Fruit fly (Drosophila melanogaster): ENCODE measurements around the gene CG9458.

Gene CG9458

DNA sequence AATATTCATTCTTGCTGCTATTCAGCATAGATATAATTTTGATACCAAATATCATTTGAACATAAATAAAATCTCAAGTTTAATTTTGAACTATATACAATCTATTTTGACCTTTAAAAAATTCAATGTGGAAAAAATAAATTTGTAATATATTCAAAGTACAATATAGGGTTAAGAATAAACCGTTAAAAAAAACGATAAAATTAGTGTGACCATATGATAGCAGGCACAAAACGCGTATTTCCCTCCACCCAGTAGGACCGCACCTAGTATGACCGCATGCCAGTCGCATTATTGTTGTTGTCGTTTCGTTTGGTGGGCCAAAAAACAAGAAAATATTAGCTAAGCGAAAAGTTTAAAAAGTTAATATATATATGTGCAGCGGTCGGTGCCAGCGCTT lies 26.7 kb downstream of the CG9458 start, which contains the start of gene CG8516:
TSS of gene CG8516 (plus strand) at position 278 of the 400 bp plus-strand sequence.
- TF ChIP-seq noc (tag; optimal IDR thresholded peaks at IDR 0.05) = no peak

DNA sequence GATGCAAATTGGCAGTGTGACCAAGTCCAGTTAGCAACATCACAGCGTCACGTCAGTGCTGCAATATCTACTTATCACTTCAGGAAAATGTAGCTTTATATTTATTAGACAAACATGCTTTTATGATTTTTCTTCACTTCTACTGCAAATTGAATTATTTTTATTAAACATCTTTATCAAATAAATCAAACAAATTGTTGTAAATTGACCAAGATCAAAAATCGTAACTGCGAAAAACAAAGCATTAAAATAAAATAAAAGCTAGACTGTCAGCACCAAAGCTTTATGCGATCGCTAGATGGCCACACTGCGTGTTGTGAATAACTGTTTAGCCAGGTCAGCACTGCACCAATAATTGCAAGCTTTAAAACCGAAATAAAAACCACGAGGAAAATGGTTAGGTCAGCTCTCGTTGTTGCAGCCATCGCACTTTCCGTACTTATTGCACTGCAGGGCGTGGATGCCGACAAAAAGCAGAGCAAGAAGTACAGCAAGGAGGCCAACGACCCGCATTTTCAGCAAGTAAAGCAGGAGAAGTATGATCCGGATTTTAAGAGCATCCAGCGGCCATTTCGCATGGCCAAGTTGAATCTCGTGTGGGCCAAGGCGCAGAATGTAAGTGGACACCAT lies 28.4 kb downstream of the CG9458 start, which contains the start of the genes CG12945 and CG8507:
TSS of gene CG12945 (minus strand) at position 45 of the 630 bp plus-strand sequence.
TSS of gene CG8507 (plus strand) at position 307 of the 630 bp plus-strand sequence.
- TF ChIP-seq noc (tag; optimal IDR thresholded peaks at IDR 0.05) = peak; percentile 50

DNA sequence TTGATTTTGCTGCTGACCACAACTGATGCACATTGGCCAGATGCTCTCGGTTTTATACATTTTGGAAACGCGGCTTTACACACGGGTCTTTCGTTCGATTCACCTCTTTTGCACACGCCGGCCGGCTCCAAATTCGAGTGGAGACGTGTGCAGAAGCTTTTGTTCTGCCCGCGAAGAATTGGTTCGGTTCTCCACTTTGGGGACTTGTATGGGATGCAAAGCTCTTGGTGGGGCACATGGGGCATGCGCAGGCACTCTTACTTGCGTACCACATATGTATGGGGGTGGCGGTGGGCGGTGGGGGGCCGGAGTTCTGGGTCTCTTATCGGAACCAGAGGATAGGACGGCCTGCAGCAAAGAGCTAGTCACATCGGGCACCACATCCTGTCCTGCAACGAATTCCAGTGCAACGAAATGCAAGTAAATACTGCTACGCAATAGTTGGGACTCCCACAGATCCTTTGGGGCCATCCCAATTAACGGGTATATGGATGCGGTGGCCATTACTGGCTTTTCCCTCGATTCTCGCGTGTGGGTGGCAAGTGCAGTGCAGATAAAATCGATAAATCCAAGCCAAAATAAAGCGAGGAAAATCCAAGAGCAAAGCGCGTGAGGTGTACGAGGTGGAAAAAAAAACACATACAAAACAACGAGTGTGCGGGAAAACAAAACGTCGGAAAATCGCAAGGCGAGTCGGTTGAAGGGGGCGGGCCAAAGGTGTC lies 35.2 kb downstream of the CG9458 start, which contains the start of the genes MtnA and CG8500:
TSS of gene MtnA (minus strand) at position 30 of the 722 bp plus-strand sequence.
TSS of gene CG8500 (plus strand) at position 313 of the 722 bp plus-strand sequence.
- no peak for TF ChIP-seq noc (tag; optimal IDR thresholded peaks at IDR 0.05)

DNA sequence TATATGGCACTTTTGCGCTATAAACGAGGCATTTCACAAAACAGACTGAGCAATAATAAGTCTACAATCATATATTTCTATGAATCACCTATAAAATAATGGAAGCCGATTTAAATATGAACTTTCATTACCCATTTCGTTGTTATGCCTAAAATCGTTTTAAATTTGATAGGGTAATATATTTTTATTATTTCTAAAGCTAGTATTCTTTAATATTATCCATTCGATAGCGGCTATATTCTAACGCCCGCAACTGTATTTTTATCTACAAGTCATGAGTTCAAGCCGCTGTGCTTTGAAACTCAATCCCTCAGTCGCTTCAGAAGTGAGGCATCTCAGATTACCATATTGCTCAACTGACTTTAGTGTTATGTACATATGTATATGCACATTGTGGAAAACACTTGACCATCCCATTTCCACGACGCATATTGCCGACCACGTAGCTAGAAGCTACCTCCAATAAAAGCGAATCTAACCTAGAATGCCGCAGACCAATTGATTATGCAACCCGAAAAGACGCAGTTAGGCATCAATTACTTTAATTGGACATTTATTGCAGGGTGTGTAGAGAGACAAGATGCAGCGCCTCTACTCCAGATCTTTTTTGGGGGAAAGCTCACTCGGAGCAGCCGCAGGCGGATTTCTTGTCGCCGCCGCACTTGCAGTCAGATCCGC lies 36.3 kb downstream of the CG9458 start:
- no peak for TF ChIP-seq noc (tag; optimal IDR thresholded peaks at IDR 0.05)

DNA sequence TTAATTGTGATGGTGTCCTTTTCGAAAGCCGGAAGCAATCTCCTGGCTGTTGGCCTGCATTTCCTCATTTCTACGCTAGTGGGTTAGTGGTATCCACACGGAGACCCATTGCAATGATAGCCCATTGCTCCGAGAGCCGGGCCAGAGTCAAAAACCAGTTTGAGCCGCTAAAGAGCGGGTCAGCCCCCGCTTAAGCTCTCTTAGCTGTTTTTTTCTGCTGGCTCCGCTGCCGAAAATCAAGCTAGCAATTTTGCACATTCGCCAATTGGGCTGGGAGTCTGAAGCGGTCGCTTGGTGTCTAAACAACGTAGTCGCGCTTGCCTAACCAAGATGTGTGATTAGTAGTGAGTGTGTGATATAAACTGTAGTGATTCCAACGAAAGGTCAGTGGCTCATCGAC lies 39.9 kb downstream of the CG9458 start, which contains the start of gene CG12947:
TSS of gene CG12947 (plus strand) at position 301 of the 400 bp plus-strand sequence.
- no peak for TF ChIP-seq noc (tag; optimal IDR thresholded peaks at IDR 0.05)

DNA sequence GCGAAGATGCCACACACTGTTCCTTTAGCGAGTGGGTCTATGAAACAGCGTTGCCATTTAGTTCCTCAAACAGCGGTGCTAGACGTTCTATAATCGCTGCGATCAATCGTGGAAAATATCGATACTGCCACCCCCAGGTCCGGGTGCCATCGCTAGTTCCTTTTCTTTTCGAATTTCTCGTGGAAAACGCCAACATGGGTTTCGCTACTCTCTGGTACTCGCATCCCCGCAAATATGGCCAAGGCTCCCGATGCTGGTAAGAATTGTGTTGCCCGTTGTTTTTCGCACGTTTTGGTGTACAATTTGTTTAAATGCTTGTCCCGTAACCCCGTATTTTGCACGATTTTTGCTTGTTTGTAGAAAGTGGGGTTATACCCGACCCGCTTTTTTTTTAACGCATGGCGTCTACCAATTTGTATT lies 41.7 kb downstream of the CG9458 start, which contains the start of gene RpS29:
TSS of gene RpS29 (plus strand) at position 102 of the 420 bp plus-strand sequence.
- TF ChIP-seq noc (tag; optimal IDR thresholded peaks at IDR 0.05) = peak; percentile 73

DNA sequence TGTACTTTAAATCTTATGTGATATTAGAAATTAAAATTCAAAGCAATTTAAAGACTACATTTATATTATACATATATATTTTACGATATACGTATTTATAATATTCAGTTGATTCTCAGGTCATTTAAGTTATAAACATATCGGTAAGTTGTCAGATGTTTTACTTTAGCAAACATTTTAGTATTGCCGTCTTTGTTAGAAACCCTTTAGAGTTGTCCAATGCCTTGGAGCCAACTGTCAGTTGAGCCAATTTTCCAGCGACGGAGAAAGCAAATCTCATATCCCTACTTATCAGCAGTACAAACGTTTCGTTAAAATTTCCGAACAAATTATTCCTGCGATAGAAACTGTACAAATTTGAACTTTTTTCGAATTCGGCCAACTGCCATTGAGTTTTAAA lies 44.9 kb downstream of the CG9458 start, which contains the start of gene topi:
TSS of gene topi (plus strand) at position 301 of the 400 bp plus-strand sequence.
- TF ChIP-seq noc (tag; optimal IDR thresholded peaks at IDR 0.05) = no peak

DNA sequence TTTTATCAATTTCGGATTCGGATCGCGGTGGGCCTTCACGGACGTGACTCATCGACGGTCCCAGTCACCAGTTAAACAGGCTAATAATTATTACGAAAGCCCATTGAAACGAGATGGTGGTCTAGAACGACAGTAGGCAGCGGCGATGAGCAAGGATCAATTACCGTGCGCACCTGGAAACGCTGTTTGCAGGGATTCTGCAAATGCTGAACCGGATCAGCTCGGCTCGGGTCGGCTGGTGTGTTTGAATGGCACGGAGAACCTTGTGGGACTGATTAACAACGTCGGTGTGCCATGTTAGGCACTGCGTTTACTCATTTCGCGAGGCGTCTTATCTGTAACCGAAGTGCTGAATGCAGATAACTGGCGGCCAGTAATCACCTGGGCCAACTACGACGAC lies 45.5 kb downstream of the CG9458 start, which contains the start of gene Whamy:
TSS of gene Whamy (minus strand) at position 273 of the 400 bp plus-strand sequence.
- peak; percentile 73 for TF ChIP-seq noc (tag; optimal IDR thresholded peaks at IDR 0.05)

DNA sequence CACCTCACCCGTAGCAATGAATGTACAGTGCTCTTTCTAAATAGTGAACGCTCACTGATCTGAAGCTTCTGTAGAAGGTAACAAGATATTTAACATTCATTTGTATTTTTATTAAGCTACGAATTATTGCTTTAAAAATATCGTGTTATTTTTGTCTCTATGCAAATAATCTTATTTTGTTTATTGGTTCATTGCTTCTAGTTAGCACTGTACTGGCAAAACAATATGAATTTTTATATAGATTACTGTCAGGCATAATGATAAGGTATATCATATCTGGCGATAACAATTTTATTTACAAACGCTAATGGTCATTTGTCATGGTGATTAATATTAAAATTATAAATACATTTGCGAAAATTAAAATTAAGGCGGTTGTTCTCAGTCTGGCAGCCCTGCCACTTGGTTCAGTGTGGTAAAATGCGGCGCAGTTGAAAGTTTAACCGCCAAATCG lies 48.1 kb downstream of the CG9458 start, which contains the start of gene CG9471:
TSS of gene CG9471 (minus strand) at position 24 of the 454 bp plus-strand sequence.
- TF ChIP-seq noc (tag; optimal IDR thresholded peaks at IDR 0.05) = peak; percentile 97

DNA sequence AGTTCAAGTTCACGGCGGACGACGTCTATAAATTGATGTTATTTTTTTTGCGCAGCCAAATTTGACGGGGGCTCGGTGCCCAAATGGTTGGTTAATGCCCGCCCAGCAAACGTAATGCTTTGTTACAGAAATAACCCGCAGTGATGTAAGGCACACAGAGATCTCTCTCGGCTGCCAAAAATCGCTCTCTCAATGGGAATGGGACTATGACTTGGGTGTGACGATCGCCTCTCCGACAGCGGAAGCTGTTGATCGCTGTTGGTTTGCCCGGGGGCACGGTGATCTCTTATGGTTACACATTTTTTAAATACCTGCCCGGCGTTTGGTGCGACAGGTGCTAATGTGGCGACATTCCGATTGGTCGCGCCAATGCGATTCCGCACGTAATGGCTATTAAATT lies 49.5 kb downstream of the CG9458 start:
- no peak for TF ChIP-seq noc (tag; optimal IDR thresholded peaks at IDR 0.05)

Measured in whole organism, larva.